Worm (Caenorhabditis elegans) whole organism, L1 larva: ENCODE measurements around the gene F31E9.6.
"Not testable (repeated sequence)": the region's sequence is repeated elsewhere in the genome, so short reads cannot be mapped to it uniquely, and the experiment has no call there.

Experiments used
- aha-1 ChIP-seq: fragments of 150-350 bp; optimal IDR thresholded peaks from 2 replicates; lab custom pipeline; 2014; ENCODE audit warnings: missing biosample characterization, missing genetic modification characterization
- blmp-1 ChIP-seq: fragments of 150-350 bp; optimal IDR thresholded peaks from 2 replicates; lab custom pipeline; 2014; ENCODE audit warnings: missing biosample characterization, missing genetic modification characterization
- ceh-8 ChIP-seq: fragments of 200-800 bp; sonication (Bioruptor generic); optimal IDR thresholded peaks from 2 replicates; lab custom pipeline; 2018; ENCODE audit warnings: mild to moderate bottlenecking, missing genetic modification characterization, moderate library complexity, missing compliant biosample characterization
- efl-1 ChIP-seq, 4 experiments: fragments of 150-350 bp; optimal IDR thresholded peaks in 3 of 4; peaks in 1 of 4; 1 replicate in 1 of 4; 2 replicates in 3 of 4; lab custom pipeline; 2014; ENCODE audit warnings: missing biosample characterization in 2 of 4, missing genetic modification characterization in 2 of 4, missing genetic modification reagents in 2 of 4
- efl-3 ChIP-seq: fragments of 200-800 bp; sonication (Bioruptor generic); optimal IDR thresholded peaks from 2 replicates; lab custom pipeline; 2018; ENCODE audit warnings: mild to moderate bottlenecking, missing genetic modification characterization, missing compliant biosample characterization
- egl-27 ChIP-seq, 2 experiments: fragments of 150-350 bp in 1 of 2; sonication (generic microtip); optimal IDR thresholded peaks; 3 replicates each; lab custom pipeline; 2017 to 2018; ENCODE audit warnings: missing biosample characterization in 2 of 2, missing genetic modification characterization in 2 of 2, missing genetic modification reagents in 2 of 2
- elt-3 ChIP-seq, 6 experiments: fragments of 150-350 bp in 1 of 6; sonication (generic microtip); optimal IDR thresholded peaks; 2 replicates each; lab custom pipeline; 2017 to 2018; ENCODE audit warnings: missing biosample characterization in 6 of 6, missing genetic modification characterization in 6 of 6, inconsistent platforms in 1 of 6
- fos-1 ChIP-seq: fragments of 150-350 bp; optimal IDR thresholded peaks from 2 replicates; lab custom pipeline; 2014; ENCODE audit warnings: missing biosample characterization, missing genetic modification characterization
- grh-1 ChIP-seq: fragments of 200-800 bp; sonication (Bioruptor generic); IDR thresholded peaks from 2 replicates; pipeline ENCODE4 v1.3.6; 2022; ENCODE audit warnings: missing genetic modification reagents, missing genetic modification characterization, missing compliant biosample characterization
- hlh-17 ChIP-seq: fragments of 200-800 bp; sonication (Bioruptor generic); optimal IDR thresholded peaks from 2 replicates; lab custom pipeline; 2018; ENCODE audit warnings: missing genetic modification characterization, mild to moderate bottlenecking, missing compliant biosample characterization, moderate library complexity, borderline replicate concordance
- lin-15B ChIP-seq: fragments of 150-350 bp; sonication (generic microtip); optimal IDR thresholded peaks from 3 replicates; lab custom pipeline; 2014; ENCODE audit warnings: missing biosample characterization, missing genetic modification characterization
- lsy-2 ChIP-seq, 2 experiments: fragments of 150-350 bp; optimal IDR thresholded peaks; 2 replicates each; lab custom pipeline; 2014; ENCODE audit warnings: missing biosample characterization in 2 of 2, missing genetic modification characterization in 2 of 2
- mep-1 ChIP-seq: fragments of 150-350 bp; optimal IDR thresholded peaks from 2 replicates; lab custom pipeline; 2014; ENCODE audit warnings: missing biosample characterization, missing genetic modification characterization
- nhr-237 ChIP-seq: fragments of 150-350 bp; optimal IDR thresholded peaks from 2 replicates; lab custom pipeline; 2014; ENCODE audit warnings: missing biosample characterization, missing genetic modification characterization
- nhr-76 ChIP-seq: sonication (generic microtip); optimal IDR thresholded peaks from 2 replicates; lab custom pipeline; 2017; ENCODE audit warnings: missing biosample characterization, missing genetic modification characterization
- nhr-84 ChIP-seq: sonication (generic microtip); optimal IDR thresholded peaks from 2 replicates; lab custom pipeline; 2017; ENCODE audit warnings: missing biosample characterization, missing genetic modification characterization
- nhr-85 ChIP-seq: sonication (generic microtip); peaks from one replicate; lab custom pipeline; 2016; ENCODE audit warnings: missing genetic modification characterization, inconsistent platforms, missing compliant biosample characterization
- pag-3 ChIP-seq: sonication (generic microtip); optimal IDR thresholded peaks from 2 replicates; lab custom pipeline; 2017; ENCODE audit warnings: missing genetic modification characterization, mild to moderate bottlenecking, missing compliant biosample characterization, antibody characterized with exemption, borderline replicate concordance; ENCODE audit not compliant: insufficient read depth
- pqm-1 ChIP-seq: sonication (generic microtip); optimal IDR thresholded peaks from 3 replicates; lab custom pipeline; 2017; ENCODE audit warnings: missing biosample characterization, missing genetic modification characterization
- swsn-7 ChIP-seq: sonication (generic microtip); optimal IDR thresholded peaks from 2 replicates; lab custom pipeline; 2016; ENCODE audit warnings: missing genetic modification characterization, missing compliant biosample characterization
- unc-130 ChIP-seq: fragments of 150-350 bp; optimal IDR thresholded peaks from 2 replicates; lab custom pipeline; 2017; ENCODE audit warnings: missing biosample characterization, missing genetic modification characterization, inconsistent platforms
- unc-62 ChIP-seq: fragments of 150-350 bp; optimal IDR thresholded peaks from 2 replicates; lab custom pipeline; 2014; ENCODE audit warnings: missing biosample characterization, missing genetic modification reagents, missing genetic modification characterization
- xbp-1 ChIP-seq: sonication (generic microtip); optimal IDR thresholded peaks from 2 replicates; lab custom pipeline; 2016; ENCODE audit warnings: missing genetic modification characterization, missing compliant biosample characterization
- zag-1 ChIP-seq: fragments of 150-350 bp; optimal IDR thresholded peaks from 2 replicates; lab custom pipeline; 2014; ENCODE audit warnings: missing biosample characterization, missing genetic modification characterization

Gene F31E9.6

DNA sequence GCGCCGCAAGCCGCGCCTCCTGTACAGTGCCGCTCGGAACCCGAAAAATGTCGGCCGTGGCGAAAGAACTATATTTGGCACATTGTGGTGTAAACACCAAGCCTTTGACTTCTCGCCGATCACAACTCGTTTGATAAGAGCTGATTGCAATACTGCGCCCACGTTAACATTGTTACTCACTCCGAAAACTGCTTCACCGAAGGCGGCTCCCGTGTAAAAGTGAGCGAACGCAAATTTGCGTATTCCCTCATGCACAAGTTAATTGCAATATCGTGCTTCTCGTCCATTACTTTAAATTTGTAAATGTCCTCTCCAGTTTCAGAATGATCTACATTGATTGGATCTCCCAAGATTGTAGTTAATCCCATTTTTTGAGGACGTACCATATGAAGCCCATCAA lies 30.8 kb downstream of the F31E9.6 start:
- TF ChIP-seq grh-1 (GFP tag; lab: Robert Waterston, UW) (no peak), unc-62 (GFP tag; lab: Kevin White, UChicago) (no peak), nhr-85 (tag; lab: Kevin White, UChicago) (no peak), efl-1 (optimal IDR thresholded peaks at IDR 0.05; lab: Kevin White, UChicago) (no peak), efl-1 (GFP tag; optimal IDR thresholded peaks at IDR 0.05 in 1 of 2; lab: Kevin White, UChicago) (no peak), efl-3 (GFP tag; lab: Kevin White, UChicago) (no peak), pqm-1 (tag; lab: Kevin White, UChicago) (no peak), mep-1 (tag; lab: Kevin White, UChicago) (no peak)

DNA sequence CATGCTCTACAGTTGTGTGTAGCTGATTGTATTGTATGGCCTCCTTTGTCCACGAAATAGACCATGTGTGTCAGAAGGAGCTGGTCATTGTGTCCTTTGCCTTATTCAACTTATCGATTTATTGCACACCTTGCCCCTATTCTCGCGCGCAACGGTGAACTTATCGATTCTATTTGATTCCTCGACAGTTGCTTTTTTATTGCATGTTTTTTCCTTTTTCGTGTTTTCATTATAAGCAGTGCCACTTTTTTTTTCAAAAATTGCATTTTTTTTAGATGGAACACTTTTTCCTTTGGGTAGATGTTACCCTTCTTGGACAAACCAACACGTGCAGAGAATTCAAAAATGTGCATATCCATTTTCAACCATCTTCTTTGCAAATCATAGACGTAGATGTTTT lies 41.7 kb downstream of the F31E9.6 start, which contains the start of gene K10G4.10:
K10G4.10 (plus strand) TSS at position 301 of the 400 bp plus-strand sequence.
- TF ChIP-seq elt-3 (tag; optimal IDR thresholded peaks at IDR 0.05; lab: Kevin White, UChicago) (no peak), swsn-7 (no peak), nhr-84 (tag; lab: Kevin White, UChicago) (no peak), aha-1 (tag; lab: Kevin White, UChicago) (no peak), pag-3 (tag; lab: Kevin White, UChicago) (no peak), xbp-1 (no peak), hlh-17 (GFP tag; lab: Kevin White, UChicago) (no peak), nhr-237 (tag; lab: Kevin White, UChicago) (no peak), unc-130 (tag; lab: Kevin White, UChicago) (no peak), lin-15B (tag; lab: Kevin White, UChicago) (no peak), lsy-2 (tag; optimal IDR thresholded peaks at IDR 0.05; lab: Kevin White, UChicago) (no peak), egl-27 (tag; optimal IDR thresholded peaks at IDR 0.05; lab: Kevin White, UChicago) (no peak), fos-1 (tag; lab: Kevin White, UChicago) (no peak), nhr-76 (tag; lab: Kevin White, UChicago) (no peak), ceh-8 (no peak), zag-1 (no peak)

DNA sequence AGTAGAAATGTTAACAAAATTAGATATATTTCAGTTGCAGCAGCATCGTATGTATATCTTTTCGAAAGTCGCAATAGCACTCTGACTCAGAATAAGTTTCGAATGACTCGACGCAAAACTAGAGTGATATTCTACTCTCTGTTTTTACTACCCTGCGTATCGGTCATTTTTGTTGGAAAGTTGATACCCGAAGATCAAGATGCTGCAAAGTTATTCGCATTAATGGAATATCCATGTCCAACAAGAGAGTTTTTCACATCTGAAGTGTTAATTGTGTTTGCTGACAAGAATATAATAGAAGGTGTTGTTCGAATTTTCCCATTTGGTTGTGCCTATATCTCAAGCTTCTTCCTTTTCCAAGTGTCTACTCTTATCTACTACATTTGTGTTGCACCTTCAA lies 42.8 kb downstream of the F31E9.6 start:
- TF ChIP-seq elt-3 (tag; optimal IDR thresholded peaks at IDR 0.05; lab: Kevin White, UChicago): no peak

DNA sequence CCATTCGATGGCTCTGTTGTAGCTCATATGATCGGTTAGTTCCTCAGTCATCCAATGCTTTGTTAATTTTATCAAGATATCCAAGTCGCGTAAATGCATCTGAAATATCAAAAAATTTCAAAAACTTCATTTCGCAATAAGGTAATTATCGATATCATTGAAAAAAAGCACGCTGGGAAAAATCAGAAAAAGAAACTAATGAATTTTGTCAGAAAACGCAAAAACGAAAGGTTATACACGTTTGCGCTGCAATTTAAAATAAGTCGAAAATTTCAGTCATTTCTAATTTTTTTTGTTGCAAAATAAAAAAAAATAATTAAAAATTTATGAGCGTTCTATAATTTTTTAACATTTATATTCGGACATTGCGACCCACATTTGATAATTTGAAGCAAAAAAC lies 50.1 kb downstream of the F31E9.6 start, which contains the start of gene K10G4.3:
K10G4.3 (minus strand) TSS at position 101 of the 400 bp plus-strand sequence.
- TF ChIP-seq blmp-1 (tag; lab: Kevin White, UChicago); elt-3 (tag; optimal IDR thresholded peaks at IDR 0.05; lab: Kevin White, UChicago); nhr-85 (tag; lab: Kevin White, UChicago): not testable (repeated sequence)
